Worm (Caenorhabditis elegans) whole organism, L4 larva: ENCODE results near the gene nas-13.

Experiments used
- F44E2.7 ChIP-seq: fragments of 200-800 bp; sonication (Bioruptor generic); IDR thresholded peaks from 2 replicates; pipeline ENCODE4 v2.1.2; 2022; ENCODE audit warnings: missing genetic modification characterization, missing compliant biosample characterization
- R02D3.7 ChIP-seq: fragments of 150-350 bp; sonication (generic microtip); optimal IDR thresholded peaks from 3 replicates; lab custom pipeline; 2014; ENCODE audit warnings: missing biosample characterization, missing genetic modification characterization
- Y48G9A.11 ChIP-seq: fragments of 200-800 bp; sonication (Bioruptor generic); IDR thresholded peaks from 2 replicates; pipeline ENCODE4 v1.3.6; 2022; ENCODE audit warnings: missing genetic modification reagents, missing genetic modification characterization, missing compliant biosample characterization
- Y5F2A.4 ChIP-seq: fragments of 200-800 bp; sonication (Bioruptor generic); optimal IDR thresholded peaks from 2 replicates; lab custom pipeline; 2018; ENCODE audit warnings: mild to moderate bottlenecking, missing genetic modification characterization, missing compliant biosample characterization
- Y75B8A.6 ChIP-seq: fragments of 200-800 bp; sonication (Bioruptor generic); IDR thresholded peaks from 2 replicates; pipeline ENCODE4 v1.3.6; 2022; ENCODE audit warnings: missing genetic modification reagents, missing genetic modification characterization, missing compliant biosample characterization
- ZK337.2 ChIP-seq: fragments of 200-800 bp; sonication (Bioruptor generic); IDR thresholded peaks from 2 replicates; pipeline ENCODE4 v1.3.6; 2022; ENCODE audit warnings: missing genetic modification reagents, missing genetic modification characterization, missing compliant biosample characterization
- aha-1 ChIP-seq: fragments of 150-350 bp; peaks from one replicate; lab custom pipeline; 2014; ENCODE audit warnings: missing biosample characterization, missing genetic modification characterization
- aly-2 ChIP-seq: sonication (generic microtip); optimal IDR thresholded peaks from 2 replicates; lab custom pipeline; 2018; ENCODE audit warnings: missing biosample characterization, missing genetic modification characterization
- ceh-20 ChIP-seq: fragments of 200-800 bp; sonication (Bioruptor generic); IDR thresholded peaks from 2 replicates; pipeline ENCODE4 v1.3.6; 2022; ENCODE audit warnings: missing genetic modification reagents, missing genetic modification characterization, missing compliant biosample characterization
- ceh-32 ChIP-seq: sonication (generic microtip); optimal IDR thresholded peaks from 2 replicates; lab custom pipeline; 2016; ENCODE audit warnings: mild to moderate bottlenecking, missing genetic modification characterization, missing compliant biosample characterization; ENCODE audit not compliant: poor library complexity
- ctbp-1 ChIP-seq: fragments of 200-800 bp; sonication (Bioruptor generic); IDR thresholded peaks from 2 replicates; pipeline ENCODE4 v1.3.6; 2022; ENCODE audit warnings: missing genetic modification reagents, missing genetic modification characterization, missing compliant biosample characterization
- daf-8 ChIP-seq: fragments of 200-800 bp; sonication (Bioruptor generic); IDR thresholded peaks from 2 replicates; pipeline ENCODE4 v1.3.6; 2022; ENCODE audit warnings: missing genetic modification characterization, missing compliant biosample characterization
- dmd-6 ChIP-seq: fragments of 200-800 bp; sonication (Bioruptor generic); IDR thresholded peaks from 2 replicates; pipeline ENCODE4 v1.3.6; 2022; ENCODE audit warnings: missing genetic modification reagents, missing genetic modification characterization, missing compliant biosample characterization
- dmd-8 ChIP-seq: fragments of 200-800 bp; sonication (Bioruptor generic); IDR thresholded peaks from 2 replicates; pipeline ENCODE4 v1.3.6; 2022; ENCODE audit warnings: missing genetic modification characterization, missing compliant biosample characterization
- duxl-1 ChIP-seq: sonication (generic microtip); optimal IDR thresholded peaks from 2 replicates; lab custom pipeline; 2016; ENCODE audit warnings: mild to moderate bottlenecking, missing genetic modification characterization, moderate library complexity, missing compliant biosample characterization; ENCODE audit not compliant: poor library complexity
- dve-1 ChIP-seq: sonication (generic microtip); optimal IDR thresholded peaks from 2 replicates; lab custom pipeline; 2017; ENCODE audit warnings: antibody characterized with exemption, mild to moderate bottlenecking, missing genetic modification characterization, missing compliant biosample characterization; ENCODE audit not compliant: insufficient read depth
- fos-1 ChIP-seq: fragments of 150-350 bp; optimal IDR thresholded peaks from 2 replicates; lab custom pipeline; 2014; ENCODE audit warnings: missing biosample characterization, missing genetic modification characterization
- hif-1 ChIP-seq, 2 experiments: sonication (generic microtip); optimal IDR thresholded peaks; 2 replicates each; lab custom pipeline; 2016 to 2017; ENCODE audit warnings: missing compliant biosample characterization in 2 of 2, missing genetic modification characterization in 2 of 2, missing genetic modification reagents in 2 of 2, missing genotype in 2 of 2, mild to moderate bottlenecking in 1 of 2
- jun-1 ChIP-seq: fragments of 150-350 bp; optimal IDR thresholded peaks from 2 replicates; lab custom pipeline; 2014; ENCODE audit warnings: missing biosample characterization, missing genetic modification reagents, missing genetic modification characterization
- lim-7 ChIP-seq: fragments of 200-800 bp; sonication (Bioruptor generic); IDR thresholded peaks from 2 replicates; pipeline ENCODE4 v1.3.6; 2022; ENCODE audit warnings: missing genetic modification characterization, missing compliant biosample characterization
- lin-1 ChIP-seq: fragments of 200-800 bp; sonication (Bioruptor generic); IDR thresholded peaks from 2 replicates; pipeline ENCODE4 v1.3.6; 2022; ENCODE audit warnings: missing genetic modification reagents, missing genetic modification characterization, missing compliant biosample characterization
- lin-29 ChIP-seq: fragments of 200-800 bp; sonication (Bioruptor generic); IDR thresholded peaks from 2 replicates; pipeline ENCODE4 v1.3.6; 2022; ENCODE audit warnings: missing genetic modification reagents, missing genetic modification characterization, missing compliant biosample characterization
- lin-38 ChIP-seq: fragments of 200-800 bp; sonication (Bioruptor generic); IDR thresholded peaks from 2 replicates; pipeline ENCODE4 v1.3.6; 2022; ENCODE audit warnings: missing genetic modification reagents, missing genetic modification characterization, missing compliant biosample characterization
- lir-3 ChIP-seq: sonication (generic microtip); optimal IDR thresholded peaks from 2 replicates; lab custom pipeline; 2016; ENCODE audit warnings: mild to moderate bottlenecking, missing genetic modification characterization, missing compliant biosample characterization
- madf-5 ChIP-seq, 2 experiments: fragments of 200-800 bp; sonication (Bioruptor generic); IDR thresholded peaks; 2 replicates each; pipeline ENCODE4 v1.3.6; 2022; ENCODE audit warnings: missing compliant biosample characterization in 2 of 2, missing genetic modification characterization in 2 of 2
- mdl-1 ChIP-seq, 2 experiments: fragments of 150-350 bp in 1 of 2; sonication (generic microtip) in 1 of 2; optimal IDR thresholded peaks; 2 replicates each; lab custom pipeline; 2014 to 2017; ENCODE audit warnings: missing biosample characterization in 2 of 2, missing genetic modification characterization in 2 of 2
- mep-1 ChIP-seq: fragments of 150-350 bp; sonication (generic microtip); optimal IDR thresholded peaks from 3 replicates; lab custom pipeline; 2014; ENCODE audit warnings: missing biosample characterization, missing genetic modification characterization
- mes-2 ChIP-seq: sonication (generic microtip); optimal IDR thresholded peaks from 2 replicates; lab custom pipeline; 2016; ENCODE audit warnings: missing genotype, mild to moderate bottlenecking, missing genetic modification characterization, missing compliant biosample characterization; ENCODE audit not compliant: poor library complexity, severe bottlenecking
- mxl-3 ChIP-seq: fragments of 200-800 bp; sonication (Bioruptor generic); optimal IDR thresholded peaks from 2 replicates; lab custom pipeline; 2018; ENCODE audit warnings: mild to moderate bottlenecking, missing genetic modification characterization, missing compliant biosample characterization
- nhr-102 ChIP-seq: sonication (generic microtip); optimal IDR thresholded peaks from 2 replicates; lab custom pipeline; 2016; ENCODE audit warnings: mild to moderate bottlenecking, missing genetic modification characterization, moderate library complexity, missing compliant biosample characterization
- nhr-11 ChIP-seq: fragments of 150-350 bp; optimal IDR thresholded peaks from 2 replicates; lab custom pipeline; 2014; ENCODE audit warnings: missing biosample characterization, missing genetic modification characterization
- nhr-111 ChIP-seq: fragments of 200-800 bp; sonication (Bioruptor generic); optimal IDR thresholded peaks from 2 replicates; lab custom pipeline; 2018; ENCODE audit warnings: mild to moderate bottlenecking, missing genetic modification characterization, missing compliant biosample characterization
- nhr-28 ChIP-seq: fragments of 150-350 bp; optimal IDR thresholded peaks from 2 replicates; lab custom pipeline; 2014; ENCODE audit warnings: missing biosample characterization, missing genetic modification characterization
- nhr-41 ChIP-seq: fragments of 200-800 bp; sonication (Bioruptor generic); IDR thresholded peaks from 2 replicates; pipeline ENCODE4 v1.3.6; 2022; ENCODE audit warnings: missing genetic modification reagents, missing genetic modification characterization, missing compliant biosample characterization
- nhr-6 ChIP-seq: fragments of 150-350 bp; optimal IDR thresholded peaks from 2 replicates; lab custom pipeline; 2014; ENCODE audit warnings: missing biosample characterization, missing genetic modification characterization
- nhr-76 ChIP-seq: fragments of 150-350 bp; optimal IDR thresholded peaks from 2 replicates; lab custom pipeline; 2014; ENCODE audit warnings: missing biosample characterization, missing genetic modification characterization
- nhr-77 ChIP-seq: fragments of 150-350 bp; optimal IDR thresholded peaks from 2 replicates; lab custom pipeline; 2014; ENCODE audit warnings: missing biosample characterization, missing genetic modification characterization
- pha-4 ChIP-seq, 2 experiments: fragments of 150-350 bp in 1 of 2; fragments of 200-800 bp in 1 of 2; sonication (Bioruptor generic) in 1 of 2; IDR thresholded peaks in 1 of 2; optimal IDR thresholded peaks in 1 of 2; 2 replicates each; pipeline versions ENCODE4 v1.3.6 to Lab custom; 2014 to 2022; ENCODE audit warnings: missing genetic modification characterization in 2 of 2, missing genetic modification reagents in 2 of 2, missing biosample characterization in 1 of 2, missing compliant biosample characterization in 1 of 2
- rbr-2 ChIP-seq: sonication (generic microtip); optimal IDR thresholded peaks from 2 replicates; lab custom pipeline; 2016; ENCODE audit warnings: missing genotype, missing genetic modification characterization, missing compliant biosample characterization
- set-16 ChIP-seq: fragments of 200-800 bp; sonication (Bioruptor generic); IDR thresholded peaks from 2 replicates; pipeline ENCODE4 v1.3.6; 2022; ENCODE audit warnings: missing genetic modification reagents, missing genetic modification characterization, missing compliant biosample characterization
- snpc-4 ChIP-seq: fragments of 150-350 bp; optimal IDR thresholded peaks from 2 replicates; lab custom pipeline; 2014; ENCODE audit warnings: missing biosample characterization, missing genetic modification characterization
- spr-1 ChIP-seq: sonication (generic microtip); optimal IDR thresholded peaks from 2 replicates; lab custom pipeline; 2016; ENCODE audit warnings: mild to moderate bottlenecking, missing genetic modification characterization, missing compliant biosample characterization
- spr-3 ChIP-seq: fragments of 200-800 bp; sonication (Bioruptor generic); optimal IDR thresholded peaks from 2 replicates; lab custom pipeline; 2018; ENCODE audit warnings: mild to moderate bottlenecking, missing genetic modification characterization, missing compliant biosample characterization
- unc-62 ChIP-seq, 3 experiments: fragments of 150-350 bp in 1 of 3; sonication (generic microtip); optimal IDR thresholded peaks in 2 of 3; peaks in 1 of 3; 1 replicate in 1 of 3; 2 replicates in 2 of 3; lab custom pipeline; 2014 to 2017; ENCODE audit warnings: missing biosample characterization in 3 of 3, missing genetic modification characterization in 3 of 3, missing genetic modification reagents in 3 of 3, missing genotype in 1 of 3
- zip-11 ChIP-seq: fragments of 200-800 bp; sonication (Bioruptor generic); IDR thresholded peaks from 2 replicates; pipeline ENCODE4 v1.3.6; 2022; ENCODE audit warnings: missing genetic modification characterization, missing compliant biosample characterization
- ztf-7 ChIP-seq: fragments of 150-350 bp; optimal IDR thresholded peaks from 2 replicates; lab custom pipeline; 2014; ENCODE audit warnings: missing biosample characterization, missing genetic modification characterization

nas-13 gene

DNA sequence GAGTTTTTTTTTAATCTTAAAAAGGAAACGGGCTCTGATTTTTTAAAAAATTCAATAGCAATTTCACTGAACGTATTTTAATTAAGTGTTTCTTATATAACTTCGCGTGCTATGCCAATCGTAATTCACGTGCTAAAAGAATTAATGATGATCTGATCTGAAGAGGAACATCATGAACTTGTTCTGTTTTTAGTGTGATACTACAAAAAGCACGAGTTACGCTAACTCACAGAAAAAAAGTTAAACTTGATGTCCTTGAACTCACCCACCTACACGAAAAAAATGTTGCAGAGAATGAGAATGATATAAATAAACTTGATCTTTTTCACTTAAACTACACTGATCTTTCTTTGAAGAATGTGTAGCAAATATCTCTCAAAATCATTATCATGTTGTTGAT lies 48.2 kb downstream of the nas-13 start (continued):
- TF ChIP-seq dmd-6 (GFP tag; lab: Robert Waterston, UW) = peak; percentile 51
- no peak for TF ChIP-seq Y5F2A.4 (GFP tag; lab: Kevin White, UChicago)
- no peak for TF ChIP-seq nhr-41 (GFP tag; lab: Robert Waterston, UW)
- no peak for TF ChIP-seq ztf-7 (tag; lab: Kevin White, UChicago)
- TF ChIP-seq lin-1 (GFP tag; lab: Robert Waterston, UW) = no peak
- no peak for TF ChIP-seq ceh-20 (GFP tag; lab: Robert Waterston, UW)
- no peak for TF ChIP-seq mdl-1 (tag; optimal IDR thresholded peaks at IDR 0.05; lab: Kevin White, UChicago)
- no peak for TF ChIP-seq zip-11 (GFP tag; lab: Robert Waterston, UW)
- no peak for TF ChIP-seq unc-62 (GFP tag; optimal IDR thresholded peaks at IDR 0.05 in 1 of 2; lab: Kevin White, UChicago)
- no peak for TF ChIP-seq unc-62 (tag; optimal IDR thresholded peaks at IDR 0.05; lab: Kevin White, UChicago)
- no peak for TF ChIP-seq Y75B8A.6 (GFP tag; lab: Robert Waterston, UW)
- TF ChIP-seq aly-2 (tag; lab: Kevin White, UChicago) = no peak
- no peak for TF ChIP-seq F44E2.7 (GFP tag; lab: Robert Waterston, UW)
- TF ChIP-seq fos-1 = no peak

DNA sequence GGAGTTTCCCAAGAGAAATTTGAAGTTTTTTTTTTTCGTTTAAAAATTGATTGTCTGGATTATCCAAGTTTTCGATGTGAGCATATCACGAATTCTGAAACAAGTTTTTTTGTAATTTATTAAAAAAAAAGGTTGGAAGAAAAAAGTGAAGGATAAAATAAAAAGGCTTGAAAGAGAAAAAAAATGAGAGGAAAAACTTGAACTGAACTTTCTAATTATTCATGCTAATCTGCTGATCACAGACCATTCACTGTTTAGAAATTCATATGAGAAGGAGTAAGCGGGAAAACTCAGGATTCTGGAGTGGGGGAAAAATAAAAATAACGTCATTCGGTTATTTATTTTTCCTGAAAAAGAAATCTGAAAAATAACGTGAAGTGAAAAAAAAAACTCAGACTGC lies 50.3 kb downstream of the nas-13 start, which contains the start of gene svh-5:
Gene svh-5, minus strand, starts transcription at position 101 of the 400 bp plus-strand sequence.
- TF ChIP-seq nhr-11 (tag; lab: Kevin White, UChicago) = no peak
- no peak for TF ChIP-seq nhr-28 (tag; lab: Kevin White, UChicago)

DNA sequence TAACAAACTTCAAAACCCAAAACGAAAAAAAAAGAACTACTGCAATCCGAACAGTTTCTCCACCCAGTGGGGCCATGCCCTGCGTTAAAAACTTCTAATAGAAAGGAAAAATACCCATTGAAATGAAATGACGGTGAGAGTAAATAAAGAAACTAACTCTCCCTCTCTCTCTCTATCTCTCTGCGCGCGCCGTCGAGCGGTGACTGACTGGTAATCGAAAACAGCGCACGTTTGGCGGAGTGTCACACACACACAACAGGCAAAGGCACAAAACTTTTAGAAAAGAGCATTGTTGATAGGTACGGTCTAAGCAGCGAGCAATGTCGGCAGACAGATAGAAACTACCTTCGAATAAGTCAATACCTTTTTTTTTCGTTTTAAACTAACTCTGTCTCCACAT lies 51.5 kb downstream of the nas-13 start:
- TF ChIP-seq nhr-76 (tag; lab: Kevin White, UChicago) = no peak
- peak in 1 of 2 experiments; percentile 66 for TF ChIP-seq mdl-1 (tag; optimal IDR thresholded peaks at IDR 0.05; lab: Kevin White, UChicago)
- TF ChIP-seq nhr-77 (tag; lab: Kevin White, UChicago) = peak; percentile 65
- peak in 1 of 2 experiments; percentile 63 for TF ChIP-seq unc-62 (GFP tag; optimal IDR thresholded peaks at IDR 0.05 in 1 of 2; lab: Kevin White, UChicago)
- TF ChIP-seq unc-62 (tag; optimal IDR thresholded peaks at IDR 0.05; lab: Kevin White, UChicago) = no peak
- peak; percentile 46 for TF ChIP-seq dmd-6 (GFP tag; lab: Robert Waterston, UW)
- peak; percentile 30 for TF ChIP-seq mep-1 (tag; lab: Kevin White, UChicago)
- peak; percentile 42 for TF ChIP-seq rbr-2 (tag; lab: Kevin White, UChicago)
- no peak for TF ChIP-seq ceh-32 (tag; lab: Kevin White, UChicago)
- no peak for TF ChIP-seq dmd-8
- TF ChIP-seq hif-1 (tag; optimal IDR thresholded peaks at IDR 0.05; lab: Kevin White, UChicago) = peak in 1 of 2 experiments; percentile 13
- TF ChIP-seq nhr-6 (tag; lab: Kevin White, UChicago) = peak; percentile 4
- peak; percentile 11 for TF ChIP-seq aha-1
- TF ChIP-seq set-16 (GFP tag; lab: Robert Waterston, UW) = no peak
- no peak for TF ChIP-seq madf-5 (GFP tag; IDR thresholded peaks at IDR 0.05; lab: Robert Waterston, UW)
- no peak for TF ChIP-seq ZK337.2
- TF ChIP-seq daf-8 (GFP tag; lab: Robert Waterston, UW) = no peak
- TF ChIP-seq dve-1 (tag; lab: Kevin White, UChicago) = peak; percentile 40
- no peak for TF ChIP-seq duxl-1 (tag; lab: Kevin White, UChicago)
- no peak for TF ChIP-seq nhr-102 (tag; lab: Kevin White, UChicago)
- TF ChIP-seq nhr-11 (tag; lab: Kevin White, UChicago) = no peak
- TF ChIP-seq mes-2 (tag; lab: Kevin White, UChicago) = peak; percentile 55
- peak; percentile 42 for TF ChIP-seq mxl-3 (GFP tag; lab: Kevin White, UChicago)
- no peak for TF ChIP-seq ctbp-1 (GFP tag; lab: Robert Waterston, UW)
- TF ChIP-seq lin-38 (GFP tag; lab: Robert Waterston, UW) = no peak
- TF ChIP-seq lim-7 (GFP tag; lab: Robert Waterston, UW) = no peak
- TF ChIP-seq nhr-111 (GFP tag; lab: Kevin White, UChicago) = no peak
- no peak for TF ChIP-seq lir-3 (tag; lab: Kevin White, UChicago)
- TF ChIP-seq pha-4 (GFP tag; IDR thresholded peaks at IDR 0.05; lab: Robert Waterston, UW) = no peak
- TF ChIP-seq pha-4 (tag; optimal IDR thresholded peaks at IDR 0.05; lab: Kevin White, UChicago) = peak; percentile 9
- TF ChIP-seq spr-1 (tag; lab: Kevin White, UChicago) = no peak
- TF ChIP-seq R02D3.7 (tag; lab: Kevin White, UChicago) = no peak
- TF ChIP-seq lin-29 (GFP tag; lab: Robert Waterston, UW) = no peak
- no peak for TF ChIP-seq snpc-4 (tag; lab: Kevin White, UChicago)
- TF ChIP-seq Y48G9A.11 (GFP tag; lab: Robert Waterston, UW) = no peak
- TF ChIP-seq nhr-41 (GFP tag; lab: Robert Waterston, UW) = no peak
- TF ChIP-seq jun-1 (tag; lab: Kevin White, UChicago) = no peak
- TF ChIP-seq spr-3 (GFP tag; lab: Kevin White, UChicago) = no peak
